Fruit fly (Drosophila melanogaster): ENCODE data around the gene sfl.

sfl gene

DNA sequence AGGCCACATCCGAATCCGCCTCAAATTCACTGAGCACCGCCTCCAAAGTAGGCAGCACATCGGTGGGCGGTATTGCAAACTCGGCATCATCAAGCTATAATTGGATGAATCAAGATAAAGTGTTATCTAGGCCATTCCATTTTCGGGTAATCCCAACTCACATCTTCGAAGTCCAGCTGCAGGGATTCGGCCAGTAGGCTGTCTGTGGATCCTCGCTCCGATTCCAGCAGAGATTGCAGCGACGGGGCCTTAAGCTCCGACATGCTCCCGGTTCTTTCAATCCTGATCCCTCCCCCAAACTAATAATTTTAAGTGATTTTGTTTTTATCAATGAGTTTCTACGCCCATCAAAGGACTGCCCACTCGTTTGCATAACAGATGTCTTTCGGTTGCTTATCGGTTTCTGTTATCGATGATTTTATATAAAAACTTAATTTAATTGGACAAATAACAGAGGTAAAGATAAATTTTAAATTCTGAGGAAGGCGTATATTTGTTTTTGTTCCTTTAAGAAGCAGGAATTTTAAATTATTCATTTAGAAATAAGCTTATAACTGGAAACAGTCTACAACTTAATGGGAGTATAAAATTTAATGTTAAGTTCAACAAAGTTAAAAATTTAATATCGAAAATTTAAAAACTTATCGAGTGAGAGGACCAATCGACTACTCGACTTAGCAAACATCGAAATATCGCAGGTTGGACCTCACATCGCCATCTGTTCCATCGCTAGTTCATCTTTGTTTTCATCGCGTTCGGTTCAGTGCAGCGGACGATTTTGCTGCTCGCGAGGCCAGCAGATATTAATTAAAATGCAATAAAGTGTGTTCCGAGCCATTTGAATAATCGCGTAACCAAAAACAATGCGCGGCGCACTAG, at the start of gene sfl, which contains the start of gene Vps8:
sfl (plus strand) TSS at position 753 of the 879 bp plus-strand sequence.
Vps8 (minus strand) TSS at position 370 of the 879 bp plus-strand sequence.
- no peak for TF ChIP-seq Rx (GFP tag; IDR thresholded peaks at IDR 0.05)
- no peak for TF ChIP-seq wek (GFP tag; optimal IDR thresholded peaks at IDR 0.05)
- peak in 1 of 2 experiments; percentile 20 for TF ChIP-seq tll (GFP tag; optimal IDR thresholded peaks at IDR 0.05)
- TF ChIP-seq al (GFP tag; IDR thresholded peaks at IDR 0.05), result no peak
- TF ChIP-seq CG32532 (GFP tag; IDR thresholded peaks at IDR 0.05), result peak; percentile 45; the same call in 1 of the 2 replicates
- TF ChIP-seq Blimp-1 (GFP tag; optimal IDR thresholded peaks at IDR 0.05), result peak; percentile 15
- TF ChIP-seq org-1 (GFP tag; optimal IDR thresholded peaks at IDR 0.05), result no peak
- TF ChIP-seq Scr (GFP tag; IDR thresholded peaks at IDR 0.05; ENCODE audit: partially characterized antibody), result peak; percentile 90
- no peak for TF ChIP-seq CG15011 (GFP tag; optimal IDR thresholded peaks at IDR 0.05)
- TF ChIP-seq CG11696 (GFP tag; IDR thresholded peaks at IDR 0.05), result no peak
- TF ChIP-seq MTF-1 (GFP tag; optimal IDR thresholded peaks at IDR 0.05; ENCODE audit: borderline replicate concordance), result peak; percentile 16
- TF ChIP-seq ttk (GFP tag; IDR thresholded peaks at IDR 0.05), result no peak
- peak; percentile 24 for TF ChIP-seq Fer1 (GFP tag; optimal IDR thresholded peaks at IDR 0.05)
- no peak for TF ChIP-seq pnt (GFP tag; optimal IDR thresholded peaks at IDR 0.05)
- no peak for TF ChIP-seq en (GFP tag; optimal IDR thresholded peaks at IDR 0.05)
- TF ChIP-seq CG10431 (GFP tag; optimal IDR thresholded peaks at IDR 0.05), result no peak
- peak; percentile 30 for TF ChIP-seq CG10543 (GFP tag; optimal IDR thresholded peaks at IDR 0.05)
- peak; percentile 42 for TF ChIP-seq Nf-YC (tag; optimal IDR thresholded peaks at IDR 0.05)
- TF ChIP-seq CG12071 (GFP tag; optimal IDR thresholded peaks at IDR 0.05), result no peak
- TF ChIP-seq CG2199 (GFP tag; IDR thresholded peaks at IDR 0.05), result no peak
- TF ChIP-seq CG12942 (GFP tag; optimal IDR thresholded peaks at IDR 0.05), result no peak
- no peak for TF ChIP-seq esg (GFP tag; conservative IDR thresholded peaks at IDR 0.05)
- TF ChIP-seq CG14050 (GFP tag; IDR thresholded peaks at IDR 0.05), result no peak
- TF ChIP-seq B-H1 (GFP tag; IDR thresholded peaks at IDR 0.05), result no peak
- TF ChIP-seq CG14860 (GFP tag; IDR thresholded peaks at IDR 0.05; ENCODE audit: partially characterized antibody), result peak; percentile 80
- no peak for TF ChIP-seq kni (GFP tag; optimal IDR thresholded peaks at IDR 0.05)
- no peak for TF ChIP-seq CG8944 (GFP tag; optimal IDR thresholded peaks at IDR 0.05)
- TF ChIP-seq NC2α (GFP tag; optimal IDR thresholded peaks at IDR 0.05), result no peak
- no peak for TF ChIP-seq tup (GFP tag; optimal IDR thresholded peaks at IDR 0.05)
- no peak for TF ChIP-seq ems (GFP tag; optimal IDR thresholded peaks at IDR 0.05)
- no peak for TF ChIP-seq Mes4 (GFP tag; optimal IDR thresholded peaks at IDR 0.05)
- TF ChIP-seq maf-S (GFP tag; optimal IDR thresholded peaks at IDR 0.05), result no peak
- peak; percentile 56 for TF ChIP-seq phol (tag; optimal IDR thresholded peaks at IDR 0.05)
- no peak for TF ChIP-seq CG4820 (GFP tag; optimal IDR thresholded peaks at IDR 0.05)
- TF ChIP-seq gcm2 (GFP tag; optimal IDR thresholded peaks at IDR 0.05), result no peak
- TF ChIP-seq Dip3 (GFP tag; optimal IDR thresholded peaks at IDR 0.05), result no peak
- TF ChIP-seq MBD-R2 (GFP tag; IDR thresholded peaks at IDR 0.05), result peak; percentile 44; the same call in 1 of the 2 replicates
- TF ChIP-seq HLH54F (GFP tag; optimal IDR thresholded peaks at IDR 0.05), result peak; percentile 13
- no peak for TF ChIP-seq trh (GFP tag; optimal IDR thresholded peaks at IDR 0.05)
- TF ChIP-seq CG7928 (GFP tag; optimal IDR thresholded peaks at IDR 0.05), result peak; percentile 21
- TF ChIP-seq Doc3 (GFP tag; IDR thresholded peaks at IDR 0.05; ENCODE audit: partially characterized antibody), result peak; percentile 79
- peak; percentile 31 for TF ChIP-seq CG4424 (GFP tag; optimal IDR thresholded peaks at IDR 0.05)
- no peak for TF ChIP-seq Atf6 (GFP tag; IDR thresholded peaks at IDR 0.05)
- TF ChIP-seq dysf (GFP tag; IDR thresholded peaks at IDR 0.05), result no peak
- peak; percentile 12 for TF ChIP-seq CG13424 (tag; optimal IDR thresholded peaks at IDR 0.05)
- peak; percentile 6 for TF ChIP-seq D19A (tag; optimal IDR thresholded peaks at IDR 0.05)
- TF ChIP-seq CG17802 (tag; optimal IDR thresholded peaks at IDR 0.05), result no peak
- no peak for TF ChIP-seq Ravus (GFP tag; IDR thresholded peaks at IDR 0.05)
- TF ChIP-seq Med (GFP tag), result peak; percentile 82
